Fruit fly (Drosophila melanogaster) whole organism, embryonic: ENCODE results near the gene CG2652.
A peak's percentile ranks its signal among the peaks of the same experiment; 100 is the strongest.

Source experiments
- BtbVII ChIP-seq: fragments of 200-800 bp; sonication (Bioruptor generic); optimal IDR thresholded peaks from 3 replicates; lab custom pipeline; 2017; ENCODE audit warnings: missing biosample characterization, mild to moderate bottlenecking, missing genetic modification characterization
- CG10431 ChIP-seq: fragments of 200-800 bp; sonication (Bioruptor generic); optimal IDR thresholded peaks from 3 replicates; lab custom pipeline; 2018; ENCODE audit warnings: missing biosample characterization, mild to moderate bottlenecking, missing genetic modification characterization
- CG11085 ChIP-seq: fragments of 200-800 bp; sonication (Bioruptor generic); IDR thresholded peaks from 2 replicates; pipeline ENCODE4 v1.3.6; 2022; ENCODE audit warnings: missing biosample characterization, missing genetic modification characterization
- CG11456 ChIP-seq: fragments of 200-800 bp; sonication (Bioruptor generic); IDR thresholded peaks from 3 replicates; pipeline ENCODE4 v1.3.6; 2022; ENCODE audit warnings: missing biosample characterization, missing genetic modification characterization
- CG11504 ChIP-seq: fragments of 200-800 bp; sonication (Bioruptor generic); optimal IDR thresholded peaks from 3 replicates; lab custom pipeline; 2019; ENCODE audit warnings: missing biosample characterization, mild to moderate bottlenecking, missing genetic modification characterization, moderate library complexity
- CG1233 ChIP-seq: fragments of 200-800 bp; sonication (Bioruptor generic); optimal IDR thresholded peaks from 4 replicates; lab custom pipeline; 2018; ENCODE audit warnings: missing biosample characterization, mild to moderate bottlenecking, missing genetic modification characterization
- CG14050 ChIP-seq: fragments of 200-800 bp; sonication (Bioruptor generic); IDR thresholded peaks from 3 replicates; pipeline ENCODE4 v1.3.6; 2022; ENCODE audit warnings: missing biosample characterization, missing genetic modification characterization
- CG1529 ChIP-seq: fragments of 200-800 bp; sonication (Bioruptor generic); optimal IDR thresholded peaks from 3 replicates; lab custom pipeline; 2018; ENCODE audit warnings: missing biosample characterization, missing genetic modification characterization
- CG17568 ChIP-seq: fragments of 200-800 bp; sonication (Bioruptor generic); optimal IDR thresholded peaks from 2 replicates; lab custom pipeline; 2018; ENCODE audit warnings: missing biosample characterization, mild to moderate bottlenecking, missing genetic modification characterization, moderate library complexity
- CG17829 ChIP-seq: fragments of 200-800 bp; optimal IDR thresholded peaks from 2 replicates; lab custom pipeline; 2019; ENCODE audit warnings: missing biosample characterization, mild to moderate bottlenecking, missing genetic modification characterization, moderate library complexity
- CG18764 ChIP-seq: fragments of 200-800 bp; sonication (Bioruptor generic); optimal IDR thresholded peaks from 3 replicates; lab custom pipeline; 2016; ENCODE audit warnings: missing biosample characterization, missing genetic modification characterization
- CG2116 ChIP-seq: fragments of 200-800 bp; sonication (Bioruptor generic); optimal IDR thresholded peaks from 3 replicates; lab custom pipeline; 2018; ENCODE audit warnings: missing biosample characterization, mild to moderate bottlenecking, missing genetic modification characterization
- CG2678 ChIP-seq: fragments of 200-800 bp; sonication (Bioruptor generic); optimal IDR thresholded peaks from 3 replicates; lab custom pipeline; 2019; ENCODE audit warnings: missing biosample characterization, mild to moderate bottlenecking, missing genetic modification characterization, moderate library complexity
- CG32532 ChIP-seq: fragments of 200-800 bp; sonication (Bioruptor generic); IDR thresholded peaks from 2 replicates; pipeline ENCODE4 v1.3.6; 2022; ENCODE audit warnings: missing biosample characterization, missing genetic modification characterization
- CG42726 ChIP-seq: fragments of 200-800 bp; sonication (Bioruptor generic); IDR thresholded peaks from 2 replicates; pipeline ENCODE4 v1.3.6; 2022; ENCODE audit warnings: missing biosample characterization, missing genetic modification characterization; ENCODE audit not compliant: partially characterized antibody
- CG4404 ChIP-seq: fragments of 200-800 bp; sonication (Bioruptor generic); IDR thresholded peaks from 2 replicates; pipeline ENCODE4 v1.3.6; 2022; ENCODE audit warnings: missing biosample characterization, missing genetic modification characterization
- CG5953 ChIP-seq: fragments of 200-800 bp; sonication (Bioruptor generic); IDR thresholded peaks from 2 replicates; pipeline ENCODE4 v1.3.6; 2022; ENCODE audit warnings: missing biosample characterization, missing genetic modification characterization
- CG6689 ChIP-seq: fragments of 200-800 bp; sonication (Bioruptor generic); IDR thresholded peaks from 2 replicates; pipeline ENCODE4 v1.3.6; 2022; ENCODE audit warnings: missing biosample characterization, missing genetic modification characterization
- CG7357 ChIP-seq: fragments of 200-800 bp; sonication (Bioruptor generic); IDR thresholded peaks from 3 replicates; pipeline ENCODE4 v1.3.6; 2022; ENCODE audit warnings: missing biosample characterization, missing genetic modification characterization
- CG7839 ChIP-seq: fragments of 200-800 bp; sonication (Bioruptor generic); optimal IDR thresholded peaks from 3 replicates; lab custom pipeline; 2018; ENCODE audit warnings: missing biosample characterization, mild to moderate bottlenecking, missing genetic modification characterization, moderate library complexity
- CG9797 ChIP-seq: fragments of 200-800 bp; sonication (Bioruptor generic); optimal IDR thresholded peaks from 3 replicates; lab custom pipeline; 2018; ENCODE audit warnings: missing biosample characterization, mild to moderate bottlenecking, missing genetic modification characterization
- CkIIα-i1 ChIP-seq: fragments of 200-800 bp; sonication (Bioruptor generic); IDR thresholded peaks from 2 replicates; pipeline ENCODE4 v1.3.6; 2022; ENCODE audit warnings: missing biosample characterization, missing genetic modification characterization
- D19B ChIP-seq: fragments of 200-800 bp; sonication (Bioruptor generic); optimal IDR thresholded peaks from 2 replicates; lab custom pipeline; 2017; ENCODE audit warnings: missing biosample characterization, mild to moderate bottlenecking, missing genetic modification characterization
- Doc2 ChIP-seq: fragments of 200-800 bp; sonication (Bioruptor generic); IDR thresholded peaks from 2 replicates; pipeline ENCODE4 v1.3.6; 2022; ENCODE audit warnings: missing biosample characterization, missing genetic modification characterization
- Ets65A ChIP-seq: fragments of 200-800 bp; sonication (Bioruptor generic); peaks from one replicate; lab custom pipeline; 2016; ENCODE audit warnings: missing biosample characterization, missing genetic modification characterization
- Fer2 ChIP-seq: fragments of 200-800 bp; sonication (Bioruptor generic); optimal IDR thresholded peaks from 2 replicates; lab custom pipeline; 2018; ENCODE audit warnings: missing biosample characterization, mild to moderate bottlenecking, missing genetic modification characterization, moderate library complexity
- HHEX ChIP-seq: fragments of 200-800 bp; sonication (Bioruptor generic); optimal IDR thresholded peaks from 3 replicates; lab custom pipeline; 2017; ENCODE audit warnings: missing biosample characterization, mild to moderate bottlenecking, missing genetic modification characterization, missing genetic modification reagents
- Hmr ChIP-seq: fragments of 200-800 bp; sonication (Bioruptor generic); optimal IDR thresholded peaks from 3 replicates; lab custom pipeline; 2017; ENCODE audit warnings: mild to moderate bottlenecking, missing biosample characterization, missing genetic modification reagents, missing genetic modification characterization
- Hsf ChIP-seq: fragments of 200-800 bp; sonication (Bioruptor generic); optimal IDR thresholded peaks from 3 replicates; lab custom pipeline; 2016; ENCODE audit warnings: missing biosample characterization, missing genetic modification characterization
- Mrtf ChIP-seq: fragments of 200-800 bp; sonication (Bioruptor generic); IDR thresholded peaks from 3 replicates; pipeline ENCODE4 v1.3.6; 2022; ENCODE audit warnings: missing biosample characterization, missing genetic modification characterization
- Myb ChIP-seq: fragments of 200-800 bp; sonication (Bioruptor generic); optimal IDR thresholded peaks from 2 replicates; lab custom pipeline; 2016; ENCODE audit warnings: missing biosample characterization, missing genetic modification characterization
- Spps ChIP-seq: fragments of 200-800 bp; sonication (Bioruptor generic); optimal IDR thresholded peaks from 2 replicates; lab custom pipeline; 2018; ENCODE audit warnings: missing biosample characterization, mild to moderate bottlenecking, missing genetic modification characterization
- Sry-β ChIP-seq: fragments of 200-800 bp; sonication (Bioruptor generic); optimal IDR thresholded peaks from 2 replicates; lab custom pipeline; 2018; ENCODE audit warnings: missing biosample characterization, mild to moderate bottlenecking, missing genetic modification characterization, moderate library complexity
- aop ChIP-seq: fragments of 200-800 bp; sonication (Bioruptor generic); IDR thresholded peaks from 2 replicates; pipeline ENCODE4 v1.3.6; 2022; ENCODE audit warnings: missing biosample characterization, missing genetic modification characterization
- ash1 ChIP-seq: fragments of 200-800 bp; sonication (Bioruptor generic); optimal IDR thresholded peaks from 2 replicates; lab custom pipeline; 2018; ENCODE audit warnings: missing biosample characterization, mild to moderate bottlenecking, missing genetic modification characterization
- br ChIP-seq: fragments of >200 bp; optimal IDR thresholded peaks from 2 replicates; lab custom pipeline; 2017
- dysf ChIP-seq: fragments of 200-800 bp; sonication (Bioruptor generic); IDR thresholded peaks from 3 replicates; pipeline ENCODE4 v1.3.6; 2022; ENCODE audit warnings: missing biosample characterization, missing genetic modification characterization
- gsb ChIP-seq: fragments of 200-800 bp; sonication (Bioruptor generic); IDR thresholded peaks from 2 replicates; pipeline ENCODE4 v1.3.6; 2022; ENCODE audit warnings: missing biosample characterization, missing genetic modification characterization
- ham ChIP-seq: fragments of 200-800 bp; sonication (Bioruptor generic); IDR thresholded peaks from 2 replicates; pipeline ENCODE4 v1.3.6; 2022; ENCODE audit warnings: missing biosample characterization, missing genetic modification characterization
- kah ChIP-seq: fragments of 200-800 bp; sonication (Bioruptor generic); optimal IDR thresholded peaks from 2 replicates; lab custom pipeline; 2018; ENCODE audit warnings: missing biosample characterization, mild to moderate bottlenecking, missing genetic modification characterization
- lov ChIP-seq, 2 experiments: fragments of 200-800 bp in 1 of 2; fragments of >200 bp in 1 of 2; sonication (Bioruptor generic) in 1 of 2; IDR thresholded peaks in 1 of 2; optimal IDR thresholded peaks in 1 of 2; 2 replicates in 1 of 2; 3 replicates in 1 of 2; pipeline versions ENCODE4 v1.3.6 to Lab custom; 2017 to 2022; ENCODE audit warnings: missing biosample characterization in 1 of 2, missing genetic modification characterization in 1 of 2
- mam ChIP-seq: fragments of 200-800 bp; sonication (Bioruptor generic); optimal IDR thresholded peaks from 3 replicates; lab custom pipeline; 2016; ENCODE audit warnings: missing biosample characterization, missing genetic modification characterization
- nerfin-1 ChIP-seq: fragments of 200-800 bp; sonication (Bioruptor generic); optimal IDR thresholded peaks from 3 replicates; lab custom pipeline; 2019; ENCODE audit warnings: missing biosample characterization, mild to moderate bottlenecking, missing genetic modification characterization, moderate library complexity
- oc ChIP-seq: fragments of 200-800 bp; sonication (Bioruptor generic); optimal IDR thresholded peaks from 2 replicates; lab custom pipeline; 2018; ENCODE audit warnings: missing biosample characterization, mild to moderate bottlenecking, missing genetic modification characterization, moderate library complexity
- p53 ChIP-seq: fragments of 200-800 bp; sonication (Bioruptor generic); optimal IDR thresholded peaks from 2 replicates; lab custom pipeline; 2016; ENCODE audit warnings: missing biosample characterization, missing genetic modification characterization
- pfk ChIP-seq: fragments of 200-800 bp; sonication (Bioruptor generic); optimal IDR thresholded peaks from 2 replicates; lab custom pipeline; 2018; ENCODE audit warnings: missing biosample characterization, mild to moderate bottlenecking, missing genetic modification characterization, moderate library complexity
- pho ChIP-seq: fragments of 200-800 bp; sonication (Bioruptor generic); optimal IDR thresholded peaks from 2 replicates; lab custom pipeline; 2016; ENCODE audit warnings: missing biosample characterization, missing genetic modification characterization
- sisA ChIP-seq: fragments of 200-800 bp; sonication (Bioruptor generic); IDR thresholded peaks from 2 replicates; pipeline ENCODE4 v1.3.6; 2022; ENCODE audit warnings: missing biosample characterization, missing genetic modification characterization
- slbo ChIP-seq: fragments of 200-800 bp; sonication (Bioruptor generic); IDR thresholded peaks from 2 replicates; pipeline ENCODE4 v1.3.6; 2022; ENCODE audit warnings: missing biosample characterization, missing genetic modification characterization
- sug ChIP-seq: fragments of 200-800 bp; optimal IDR thresholded peaks from 2 replicates; lab custom pipeline; 2019; ENCODE audit warnings: missing biosample characterization, mild to moderate bottlenecking, missing genetic modification characterization, moderate library complexity
- tap ChIP-seq: fragments of 200-800 bp; optimal IDR thresholded peaks from 3 replicates; lab custom pipeline; 2019; ENCODE audit warnings: missing biosample characterization, mild to moderate bottlenecking, missing genetic modification characterization, moderate library complexity
- wor ChIP-seq: fragments of 200-800 bp; sonication (Bioruptor generic); IDR thresholded peaks from 2 replicates; pipeline ENCODE4 v1.3.6; 2022; ENCODE audit warnings: missing biosample characterization, missing genetic modification characterization

Gene CG2652

DNA sequence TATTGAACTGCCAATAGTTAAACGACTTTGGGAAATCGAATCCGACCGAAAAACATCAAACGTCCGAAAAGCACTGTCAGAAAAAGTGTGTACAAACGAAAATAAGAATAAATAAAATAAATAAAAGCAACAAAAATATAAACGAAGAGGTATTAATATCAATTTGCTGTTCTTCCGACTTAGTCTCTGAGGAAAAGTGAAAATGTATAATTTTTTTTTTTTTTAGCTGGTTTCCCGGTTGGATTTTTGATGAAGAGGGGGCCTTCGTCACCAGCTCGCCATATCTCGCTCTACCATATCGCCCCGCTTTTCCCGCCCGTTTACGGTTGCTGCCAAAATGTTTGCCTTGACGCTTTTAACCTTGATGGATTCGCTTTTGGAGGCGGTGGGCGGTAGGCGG lies 44.1 kb downstream of the CG2652 start (continued):
- TF ChIP-seq CG42726 (GFP tag; lab: Robert Waterston, UW) (no peak), Sry-β (GFP tag; lab: Kevin White, UChicago) (no peak), Hmr (GFP tag; lab: Kevin White, UChicago) (peak; percentile 29), dysf (GFP tag; lab: Robert Waterston, UW) (0 out of 3 replicates have a peak, but pooled peaks have one; percentile 42), CG5953 (GFP tag; lab: Robert Waterston, UW) (no peak), slbo (GFP tag; lab: Robert Waterston, UW) (peak; percentile 58; the same call in 1 of the 2 replicates), p53 (GFP tag; lab: Kevin White, UChicago) (no peak), CG17829 (no peak), pfk (GFP tag; lab: Kevin White, UChicago) (no peak), CG11504 (tag; lab: Kevin White, UChicago) (peak; percentile 13), ash1 (GFP tag; lab: Kevin White, UChicago) (no peak), Hsf (GFP tag; lab: Kevin White, UChicago) (no peak), lov (optimal IDR thresholded peaks at IDR 0.05; lab: Kevin White, UChicago) (no peak), lov (GFP tag; IDR thresholded peaks at IDR 0.05; lab: Robert Waterston, UW) (no peak), CG9797 (no peak), Fer2 (tag; lab: Kevin White, UChicago) (no peak), pho (no peak), Doc2 (GFP tag; lab: Robert Waterston, UW) (no peak), CG10431 (GFP tag; lab: Kevin White, UChicago) (no peak), CG17568 (no peak), HHEX (GFP tag; lab: Kevin White, UChicago) (no peak), CG2678 (tag; lab: Kevin White, UChicago) (peak; percentile 40), oc (tag; lab: Kevin White, UChicago) (no peak), CkIIα-i1 (no peak), CG14050 (no peak), Spps (tag; lab: Kevin White, UChicago) (no peak), CG7839 (tag; lab: Kevin White, UChicago) (peak; percentile 10), wor (GFP tag; lab: Robert Waterston, UW) (no peak), Myb (no peak), CG11456 (GFP tag; lab: Robert Waterston, UW) (0 out of 3 replicates have a peak, but pooled peaks have one; percentile 33), Mrtf (GFP tag; lab: Robert Waterston, UW) (no peak), ham (GFP tag; lab: Robert Waterston, UW) (no peak), sisA (GFP tag; lab: Robert Waterston, UW) (peak; percentile 36; the same call in 1 of the 2 replicates), tap (tag; lab: Kevin White, UChicago) (no peak), gsb (GFP tag; lab: Robert Waterston, UW) (no peak), CG2116 (GFP tag; lab: Kevin White, UChicago) (no peak), mam (no peak), CG4404 (GFP tag; lab: Robert Waterston, UW) (no peak), nerfin-1 (tag; lab: Kevin White, UChicago) (no peak), BtbVII (no peak), CG11085 (GFP tag; lab: Robert Waterston, UW) (no peak), D19B (GFP tag; lab: Kevin White, UChicago) (no peak), aop (GFP tag; lab: Robert Waterston, UW) (no peak), kah (GFP tag; lab: Kevin White, UChicago) (no peak), CG6689 (GFP tag; lab: Robert Waterston, UW) (0 out of 2 replicates have a peak, but pooled peaks have one; percentile 19), CG18764 (no peak), CG7357 (no peak), sug (tag; lab: Kevin White, UChicago) (no peak), CG32532 (GFP tag; lab: Robert Waterston, UW) (peak; percentile 39; the same call in 1 of the 2 replicates), br (no peak), CG1233 (GFP tag; lab: Kevin White, UChicago) (no peak), Ets65A (GFP tag; lab: Kevin White, UChicago) (no peak), CG1529 (GFP tag; lab: Kevin White, UChicago) (no peak)
